Worm (Caenorhabditis elegans) whole organism, late embryonic: ENCODE results near the gene pch-2.

ENCODE experiments used
- ama-1 ChIP-seq: fragments of 150-350 bp; optimal IDR thresholded peaks from 2 replicates; lab custom pipeline; 2014
- elt-2 ChIP-seq: sonication (generic microtip); optimal IDR thresholded peaks from 2 replicates; lab custom pipeline; 2016; ENCODE audit warnings: missing genetic modification reagents, missing genetic modification characterization, missing compliant biosample characterization
- ets-4 ChIP-seq: sonication (generic microtip); optimal IDR thresholded peaks from 2 replicates; lab custom pipeline; 2016; ENCODE audit warnings: missing genetic modification characterization, missing compliant biosample characterization
- fkh-10 ChIP-seq: fragments of 150-350 bp; optimal IDR thresholded peaks from 2 replicates; lab custom pipeline; 2014; ENCODE audit warnings: missing biosample characterization, missing genetic modification reagents, missing genetic modification characterization
- madf-2 ChIP-seq: sonication (generic microtip); optimal IDR thresholded peaks from 2 replicates; lab custom pipeline; 2017; ENCODE audit warnings: missing genetic modification characterization, missing compliant biosample characterization
- nhr-11 ChIP-seq: fragments of 150-350 bp; optimal IDR thresholded peaks from 2 replicates; lab custom pipeline; 2014; ENCODE audit warnings: missing biosample characterization, missing genetic modification characterization
- pqm-1 ChIP-seq: sonication (generic microtip); optimal IDR thresholded peaks from 2 replicates; lab custom pipeline; 2016; ENCODE audit warnings: missing genetic modification characterization, missing compliant biosample characterization
- rnt-1 ChIP-seq: sonication (generic microtip); optimal IDR thresholded peaks from 2 replicates; lab custom pipeline; 2016; ENCODE audit warnings: missing genetic modification characterization, missing compliant biosample characterization
- sdc-2 ChIP-seq: sonication (generic microtip); optimal IDR thresholded peaks from 2 replicates; lab custom pipeline; 2016; ENCODE audit warnings: missing genotype, missing genetic modification characterization, missing compliant biosample characterization
- sox-2 ChIP-seq: fragments of 200-800 bp; sonication (Bioruptor generic); IDR thresholded peaks from 2 replicates; pipeline ENCODE4 v1.3.6; 2022; ENCODE audit warnings: missing genetic modification reagents, missing genetic modification characterization, missing compliant biosample characterization

- TF ChIP-seq sdc-2 (tag; lab: Kevin White, UChicago) (no peak), nhr-11 (tag; lab: Kevin White, UChicago) (no peak), ama-1 (no peak), fkh-10 (GFP tag; lab: Kevin White, UChicago) (no peak), madf-2 (tag; lab: Kevin White, UChicago) (no peak), ets-4 (no peak), rnt-1 (tag; lab: Kevin White, UChicago) (no peak), pqm-1 (no peak), elt-2 (no peak), sox-2 (no peak)
Observed at ce11 chrII:8193126-8193525, 35.0 kb downstream of the pch-2 start, which contains the start of gene T05C12.9.
